Fruit fly (Drosophila melanogaster) whole organism, embryonic: ENCODE measurements around the gene Jarid2.

Experiments used
- Aef1 ChIP-seq: fragments of 200-800 bp; sonication (Bioruptor generic); IDR thresholded peaks from 3 replicates; pipeline ENCODE4 v1.3.6; 2022; ENCODE audit warnings: missing biosample characterization, missing genetic modification characterization
- Antp ChIP-seq: fragments of 200-800 bp; sonication (Bioruptor generic); optimal IDR thresholded peaks from 3 replicates; lab custom pipeline; 2016; ENCODE audit warnings: missing biosample characterization, missing genetic modification characterization
- Asciz ChIP-seq: fragments of 200-800 bp; sonication (Bioruptor generic); optimal IDR thresholded peaks from 2 replicates; lab custom pipeline; 2017; ENCODE audit warnings: missing biosample characterization, mild to moderate bottlenecking, missing genetic modification characterization, missing genetic modification reagents
- Bgb ChIP-seq: fragments of 200-800 bp; sonication (Bioruptor generic); IDR thresholded peaks from 2 replicates; pipeline ENCODE4 v1.3.6; 2022; ENCODE audit warnings: missing biosample characterization, missing genetic modification characterization; ENCODE audit not compliant: partially characterized antibody
- Bteb2 ChIP-seq: fragments of 200-800 bp; sonication (Bioruptor generic); optimal IDR thresholded peaks from 2 replicates; lab custom pipeline; 2016; ENCODE audit warnings: missing biosample characterization, missing genetic modification characterization
- CG10366 ChIP-seq: fragments of 200-800 bp; sonication (Bioruptor generic); IDR thresholded peaks from 2 replicates; pipeline ENCODE4 v1.3.6; 2022; ENCODE audit warnings: missing biosample characterization, missing genetic modification characterization
- CG11398 ChIP-seq: fragments of 200-800 bp; sonication (Bioruptor generic); optimal IDR thresholded peaks from 2 replicates; lab custom pipeline; 2016; ENCODE audit warnings: missing biosample characterization, missing genetic modification characterization
- CG13296 ChIP-seq: fragments of 200-800 bp; sonication (Bioruptor generic); optimal IDR thresholded peaks from 3 replicates; lab custom pipeline; 2018; ENCODE audit warnings: missing biosample characterization, mild to moderate bottlenecking, missing genetic modification characterization
- CG13775 ChIP-seq: fragments of 200-800 bp; sonication (Bioruptor generic); optimal IDR thresholded peaks from 3 replicates; lab custom pipeline; 2017; ENCODE audit warnings: missing biosample characterization, mild to moderate bottlenecking, missing genetic modification characterization
- CG17361 ChIP-seq: fragments of 200-800 bp; sonication (Bioruptor generic); IDR thresholded peaks from 3 replicates; pipeline ENCODE4 v1.3.6; 2022; ENCODE audit warnings: missing biosample characterization, missing genetic modification characterization
- CG17568 ChIP-seq: fragments of 200-800 bp; sonication (Bioruptor generic); optimal IDR thresholded peaks from 2 replicates; lab custom pipeline; 2018; ENCODE audit warnings: missing biosample characterization, mild to moderate bottlenecking, missing genetic modification characterization, moderate library complexity
- CG31365 ChIP-seq: fragments of 200-800 bp; sonication (Bioruptor generic); optimal IDR thresholded peaks from 2 replicates; lab custom pipeline; 2018; ENCODE audit warnings: missing biosample characterization, mild to moderate bottlenecking, missing genetic modification characterization
- CG32772 ChIP-seq: fragments of 200-800 bp; sonication (Bioruptor generic); IDR thresholded peaks from 2 replicates; pipeline ENCODE4 v1.3.6; 2022; ENCODE audit warnings: missing biosample characterization, missing genetic modification characterization
- CG4617 ChIP-seq: fragments of 200-800 bp; sonication (Bioruptor generic); optimal IDR thresholded peaks from 3 replicates; lab custom pipeline; 2016; ENCODE audit warnings: missing biosample characterization, missing genetic modification characterization, borderline replicate concordance
- CG6791 ChIP-seq: fragments of 200-800 bp; sonication (Bioruptor generic); IDR thresholded peaks from 3 replicates; pipeline ENCODE4 v1.3.6; 2022; ENCODE audit warnings: missing biosample characterization, missing genetic modification characterization; ENCODE audit not compliant: partially characterized antibody
- CG8388 ChIP-seq: fragments of 200-800 bp; sonication (Bioruptor generic); optimal IDR thresholded peaks from 2 replicates; lab custom pipeline; 2019; ENCODE audit warnings: missing biosample characterization, mild to moderate bottlenecking, missing genetic modification characterization, moderate library complexity
- CG9817 ChIP-seq: fragments of 200-800 bp; sonication (Bioruptor generic); optimal IDR thresholded peaks from 2 replicates; lab custom pipeline; 2018; ENCODE audit warnings: missing biosample characterization, mild to moderate bottlenecking, missing genetic modification characterization, moderate library complexity
- Dll ChIP-seq: fragments of 200-800 bp; sonication (Bioruptor generic); IDR thresholded peaks from 4 replicates; pipeline ENCODE4 v1.3.6; 2022; ENCODE audit warnings: missing biosample characterization, missing genetic modification characterization; ENCODE audit not compliant: partially characterized antibody
- Elba2 ChIP-seq: fragments of 200-800 bp; sonication (Bioruptor generic); optimal IDR thresholded peaks from 3 replicates; lab custom pipeline; 2016; ENCODE audit warnings: missing biosample characterization, missing genetic modification characterization
- HLH54F ChIP-seq: fragments of 200-800 bp; sonication (Bioruptor generic); optimal IDR thresholded peaks from 3 replicates; lab custom pipeline; 2016; ENCODE audit warnings: missing biosample characterization, missing genetic modification characterization
- Hmx ChIP-seq: fragments of 200-800 bp; sonication (Bioruptor generic); optimal IDR thresholded peaks from 2 replicates; lab custom pipeline; 2016; ENCODE audit warnings: missing biosample characterization, missing genetic modification characterization
- Lhr ChIP-seq: fragments of 200-800 bp; sonication (Bioruptor generic); optimal IDR thresholded peaks from 3 replicates; lab custom pipeline; 2017; ENCODE audit warnings: mild to moderate bottlenecking, missing biosample characterization, missing genetic modification reagents, missing genetic modification characterization
- NC2α ChIP-seq: fragments of 200-800 bp; sonication (Bioruptor generic); optimal IDR thresholded peaks from 2 replicates; lab custom pipeline; 2016; ENCODE audit warnings: missing biosample characterization, missing genetic modification characterization
- Nf-YA ChIP-seq: fragments of 200-800 bp; sonication (Bioruptor generic); IDR thresholded peaks from 2 replicates; pipeline ENCODE4 v1.3.6; 2022; ENCODE audit warnings: missing biosample characterization, missing genetic modification characterization
- Sox100B ChIP-seq: fragments of 200-800 bp; sonication (Bioruptor generic); optimal IDR thresholded peaks from 3 replicates; lab custom pipeline; 2018; ENCODE audit warnings: missing biosample characterization, mild to moderate bottlenecking, missing genetic modification characterization
- Spps ChIP-seq: fragments of 200-800 bp; sonication (Bioruptor generic); optimal IDR thresholded peaks from 2 replicates; lab custom pipeline; 2018; ENCODE audit warnings: missing biosample characterization, mild to moderate bottlenecking, missing genetic modification characterization
- ash1 ChIP-seq: fragments of 200-800 bp; sonication (Bioruptor generic); optimal IDR thresholded peaks from 2 replicates; lab custom pipeline; 2018; ENCODE audit warnings: missing biosample characterization, mild to moderate bottlenecking, missing genetic modification characterization
- bcd ChIP-seq: fragments of 200-800 bp; sonication (Bioruptor generic); optimal IDR thresholded peaks from 2 replicates; lab custom pipeline; 2017; ENCODE audit warnings: missing biosample characterization, mild to moderate bottlenecking, missing genetic modification characterization
- croc ChIP-seq: fragments of 200-800 bp; sonication (Bioruptor generic); conservative IDR thresholded peaks from 3 replicates; pipeline ENCODE4 v1.3.6; 2022; ENCODE audit warnings: missing biosample characterization, missing genetic modification characterization
- dysf ChIP-seq: fragments of 200-800 bp; sonication (Bioruptor generic); IDR thresholded peaks from 3 replicates; pipeline ENCODE4 v1.3.6; 2022; ENCODE audit warnings: missing biosample characterization, missing genetic modification characterization
- emc ChIP-seq: fragments of 200-800 bp; sonication (Bioruptor generic); optimal IDR thresholded peaks from 2 replicates; lab custom pipeline; 2016; ENCODE audit warnings: missing biosample characterization, missing genetic modification characterization
- gsb-n ChIP-seq: fragments of 200-800 bp; sonication (Bioruptor generic); optimal IDR thresholded peaks from 3 replicates; lab custom pipeline; 2018; ENCODE audit warnings: missing biosample characterization, mild to moderate bottlenecking, missing genetic modification characterization
- gt ChIP-seq: fragments of 200-800 bp; sonication (Bioruptor generic); IDR thresholded peaks from 2 replicates; pipeline ENCODE4 v1.3.6; 2022; ENCODE audit warnings: missing biosample characterization, missing genetic modification characterization
- hkb ChIP-seq, 2 experiments: fragments of 200-800 bp in 1 of 2; fragments of >200 bp in 1 of 2; sonication (Bioruptor generic) in 1 of 2; IDR thresholded peaks in 1 of 2; optimal IDR thresholded peaks in 1 of 2; 2 replicates each; pipeline versions ENCODE4 v1.3.6 to Lab custom; 2017 to 2022; ENCODE audit warnings: missing biosample characterization in 1 of 2, missing genetic modification characterization in 1 of 2
- kah ChIP-seq: fragments of 200-800 bp; sonication (Bioruptor generic); optimal IDR thresholded peaks from 2 replicates; lab custom pipeline; 2018; ENCODE audit warnings: missing biosample characterization, mild to moderate bottlenecking, missing genetic modification characterization
- klu ChIP-seq: fragments of 200-800 bp; sonication (Bioruptor generic); IDR thresholded peaks from 2 replicates; pipeline ENCODE4 v1.3.6; 2022; ENCODE audit warnings: missing biosample characterization, missing genetic modification characterization
- lilli ChIP-seq: fragments of 200-800 bp; sonication (Bioruptor generic); optimal IDR thresholded peaks from 3 replicates; lab custom pipeline; 2016; ENCODE audit warnings: missing biosample characterization, missing genetic modification characterization
- scrt ChIP-seq: fragments of 200-800 bp; sonication (Bioruptor generic); optimal IDR thresholded peaks from 2 replicates; lab custom pipeline; 2018; ENCODE audit warnings: missing biosample characterization, mild to moderate bottlenecking, missing genetic modification characterization, moderate library complexity
- shn ChIP-seq: fragments of 200-800 bp; sonication (Bioruptor generic); optimal IDR thresholded peaks from 3 replicates; lab custom pipeline; 2016; ENCODE audit warnings: missing biosample characterization, missing genetic modification characterization
- stwl ChIP-seq: fragments of 200-800 bp; sonication (Bioruptor generic); optimal IDR thresholded peaks from 3 replicates; lab custom pipeline; 2018; ENCODE audit warnings: missing biosample characterization, mild to moderate bottlenecking, missing genetic modification characterization, moderate library complexity
- tna ChIP-seq: fragments of 200-800 bp; sonication (Bioruptor generic); IDR thresholded peaks from 2 replicates; pipeline ENCODE4 v1.3.6; 2022; ENCODE audit warnings: missing biosample characterization, missing genetic modification characterization; ENCODE audit not compliant: partially characterized antibody
- tx ChIP-seq: fragments of 200-800 bp; sonication (Bioruptor generic); optimal IDR thresholded peaks from 2 replicates; lab custom pipeline; 2016; ENCODE audit warnings: missing biosample characterization, missing genetic modification characterization
- unpg ChIP-seq: fragments of 200-800 bp; sonication (Bioruptor generic); optimal IDR thresholded peaks from 3 replicates; lab custom pipeline; 2018; ENCODE audit warnings: missing biosample characterization, mild to moderate bottlenecking, missing genetic modification characterization, moderate library complexity
- usp ChIP-seq: fragments of >200 bp; optimal IDR thresholded peaks from 2 replicates; lab custom pipeline; 2017; ENCODE audit warnings: missing biosample characterization, missing genetic modification characterization
- vfl ChIP-seq: fragments of 200-800 bp; sonication (Bioruptor generic); optimal IDR thresholded peaks from 2 replicates; lab custom pipeline; 2016; ENCODE audit warnings: missing biosample characterization, missing genetic modification characterization
- vnd ChIP-seq: fragments of 200-800 bp; sonication (Bioruptor generic); IDR thresholded peaks from 3 replicates; pipeline ENCODE4 v1.3.6; 2022; ENCODE audit warnings: missing biosample characterization, missing genetic modification characterization; ENCODE audit not compliant: partially characterized antibody
- wek ChIP-seq: fragments of 200-800 bp; sonication (Bioruptor generic); optimal IDR thresholded peaks from 3 replicates; lab custom pipeline; 2018; ENCODE audit warnings: missing biosample characterization, mild to moderate bottlenecking, missing genetic modification characterization, moderate library complexity

Jarid2 gene

dm6 chr3L:9460775-9461491 lies 15.9 kb upstream of the Jarid2 start, which contains the start of the genes CG3434 and CG44838 (continued):
- peak; percentile 70 for TF ChIP-seq Lhr (GFP tag; lab: Kevin White, UChicago)
- TF ChIP-seq CG4617 (GFP tag; lab: Kevin White, UChicago), result peak; percentile 81
- no peak for TF ChIP-seq hkb (optimal IDR thresholded peaks at IDR 0.05; lab: Kevin White, UChicago)
- peak; percentile 80 for TF ChIP-seq hkb (GFP tag; IDR thresholded peaks at IDR 0.05; lab: Robert Waterston, UW)
- peak; percentile 62 for TF ChIP-seq tx (GFP tag; lab: Kevin White, UChicago)
- TF ChIP-seq Antp (GFP tag; lab: Kevin White, UChicago), result peak; percentile 62
- no peak for TF ChIP-seq gt (GFP tag; lab: Robert Waterston, UW)
- peak; percentile 42; the same call in 1 of the 2 replicates for TF ChIP-seq Nf-YA (GFP tag; lab: Robert Waterston, UW)
- TF ChIP-seq Sox100B, result peak; percentile 71
- TF ChIP-seq croc (GFP tag; lab: Robert Waterston, UW), result peak; percentile 55; the same call in 1 of the 3 replicates
- TF ChIP-seq wek (GFP tag; lab: Kevin White, UChicago), result no peak
- peak; percentile 90 for TF ChIP-seq lilli (GFP tag; lab: Kevin White, UChicago)
- TF ChIP-seq CG31365 (tag; lab: Kevin White, UChicago), result no peak
- peak; percentile 58 for TF ChIP-seq Asciz (GFP tag; lab: Kevin White, UChicago)
- peak; percentile 69 for TF ChIP-seq HLH54F (GFP tag; lab: Kevin White, UChicago)
- peak; percentile 74 for TF ChIP-seq CG9817
- peak; percentile 57 for TF ChIP-seq Aef1 (GFP tag; lab: Robert Waterston, UW)
- TF ChIP-seq unpg (GFP tag; lab: Kevin White, UChicago), result peak; percentile 78
- TF ChIP-seq CG11398 (GFP tag; lab: Kevin White, UChicago), result no peak
- TF ChIP-seq NC2α, result peak; percentile 39
- TF ChIP-seq dysf (GFP tag; lab: Robert Waterston, UW), result peak; percentile 76
- TF ChIP-seq gsb-n, result peak; percentile 36
- TF ChIP-seq emc (GFP tag; lab: Kevin White, UChicago), result no peak
- TF ChIP-seq Bteb2 (GFP tag; lab: Kevin White, UChicago), result peak; percentile 72
- peak; percentile 75 for TF ChIP-seq scrt (GFP tag; lab: Kevin White, UChicago)
- peak; percentile 21; the same call in 1 of the 4 replicates for TF ChIP-seq Dll (GFP tag; lab: Robert Waterston, UW)
- peak; percentile 89 for TF ChIP-seq CG13775 (GFP tag; lab: Kevin White, UChicago)
- peak; percentile 51; the same call in 1 of the 2 replicates for TF ChIP-seq klu (GFP tag; lab: Robert Waterston, UW)
- peak; percentile 64 for TF ChIP-seq Spps
- TF ChIP-seq bcd (GFP tag; lab: Kevin White, UChicago), result peak; percentile 78
- peak; percentile 75 for TF ChIP-seq stwl (tag; lab: Kevin White, UChicago)
- TF ChIP-seq Elba2, result peak; percentile 67
- TF ChIP-seq CG17568 (GFP tag; lab: Kevin White, UChicago), result peak; percentile 64
- TF ChIP-seq usp (GFP tag; lab: Kevin White, UChicago), result no peak
- no peak for TF ChIP-seq kah (GFP tag; lab: Kevin White, UChicago)
- TF ChIP-seq ash1 (GFP tag; lab: Kevin White, UChicago), result no peak
- peak; percentile 68 for TF ChIP-seq shn
- peak; percentile 86 for TF ChIP-seq CG17361
- TF ChIP-seq vfl (GFP tag; lab: Kevin White, UChicago), result peak; percentile 68
- peak; percentile 26 for TF ChIP-seq Hmx (GFP tag; lab: Kevin White, UChicago)
- peak; percentile 35; the same call in 1 of the 2 replicates for TF ChIP-seq Bgb
- no peak for TF ChIP-seq vnd (GFP tag; lab: Robert Waterston, UW)
- peak; percentile 80 for TF ChIP-seq CG10366
- no peak for TF ChIP-seq tna (GFP tag; lab: Robert Waterston, UW)
- peak; percentile 80 for TF ChIP-seq CG13296 (GFP tag; lab: Kevin White, UChicago)
- peak; percentile 75 for TF ChIP-seq CG8388 (GFP tag; lab: Kevin White, UChicago)
- TF ChIP-seq CG6791 (GFP tag; lab: Robert Waterston, UW), result no peak
- peak; percentile 65 for TF ChIP-seq CG32772 (GFP tag; lab: Robert Waterston, UW)
